Worm (Caenorhabditis elegans): ENCODE measurements around the gene T24D5.6.
A peak's percentile ranks its signal among the peaks of the same experiment; 100 is the strongest.

Gene T24D5.6

DNA sequence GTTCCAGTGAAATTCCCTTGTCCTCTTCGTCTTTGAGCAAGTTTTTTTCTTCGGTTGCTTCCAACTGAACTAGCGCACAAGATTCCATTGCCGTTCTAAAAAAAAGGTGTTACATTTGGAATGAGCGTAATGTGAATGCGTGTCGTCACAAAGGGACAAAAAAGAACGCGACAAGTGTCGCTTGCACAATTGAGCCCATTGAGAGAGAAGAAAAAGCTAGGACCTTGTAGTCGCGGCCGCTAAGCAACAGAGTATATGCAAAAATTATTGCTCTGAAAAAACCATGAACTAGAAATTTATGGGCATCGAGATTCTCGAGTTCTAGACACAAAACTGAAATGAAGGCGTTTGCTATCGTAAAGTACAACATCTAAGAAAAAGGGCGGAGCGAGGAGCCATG lies 17.1 kb upstream of the T24D5.6 start, which contains the start of gene T24D5.2:
Gene T24D5.2 (minus strand): TSS at position 101 of the 400 bp plus-strand sequence.
- no peak for TF ChIP-seq zip-4 (GFP tag; optimal IDR thresholded peaks at IDR 0.05)
- TF ChIP-seq F16B12.6 (tag; optimal IDR thresholded peaks at IDR 0.05), result no peak
- no peak for TF ChIP-seq efl-3 (GFP tag; optimal IDR thresholded peaks at IDR 0.05)
- TF ChIP-seq lin-13 (GFP tag; optimal IDR thresholded peaks at IDR 0.05), result no peak
- TF ChIP-seq mep-1 (tag; optimal IDR thresholded peaks at IDR 0.05), result no peak
- TF ChIP-seq unc-62 (GFP tag; optimal IDR thresholded peaks at IDR 0.05), result no peak
- TF ChIP-seq jun-1 (tag; optimal IDR thresholded peaks at IDR 0.05), result no peak
- no peak for TF ChIP-seq tlp-1 (tag; optimal IDR thresholded peaks at IDR 0.05)
- TF ChIP-seq unc-98 (GFP tag; IDR thresholded peaks at IDR 0.05), result no peak
- no peak for TF ChIP-seq snu-23 (GFP tag; optimal IDR thresholded peaks at IDR 0.05)
- no peak for TF ChIP-seq zag-1 (tag; optimal IDR thresholded peaks at IDR 0.05)
- TF ChIP-seq lin-14 (GFP tag; optimal IDR thresholded peaks at IDR 0.05), result no peak

DNA sequence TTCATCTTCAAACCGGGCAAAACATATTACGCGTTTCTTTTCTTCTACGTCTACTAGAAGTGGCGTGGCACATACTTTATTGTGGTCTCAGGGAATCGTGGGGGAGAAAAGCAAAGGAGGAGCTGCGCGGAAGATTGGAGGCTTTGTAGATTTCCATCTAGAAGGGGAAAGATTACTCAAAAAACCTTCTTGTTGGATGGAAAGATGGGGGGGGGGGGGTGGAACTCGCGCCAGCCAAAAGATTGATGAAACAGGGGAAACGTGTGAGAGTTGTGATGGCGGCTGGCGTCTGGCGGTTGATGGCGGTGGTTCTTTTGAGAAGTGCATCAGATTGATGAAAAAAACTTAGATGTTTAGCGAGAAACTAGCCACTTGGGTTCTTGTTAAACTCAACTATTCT lies 13.9 kb upstream of the T24D5.6 start:
- TF ChIP-seq zag-1 (tag; optimal IDR thresholded peaks at IDR 0.05), result no peak
- TF ChIP-seq lin-14 (GFP tag; optimal IDR thresholded peaks at IDR 0.05), result peak; percentile 2
- no peak for TF ChIP-seq nhr-71 (tag; optimal IDR thresholded peaks at IDR 0.05)
- TF ChIP-seq pax-3 (tag; optimal IDR thresholded peaks at IDR 0.05), result no peak
- TF ChIP-seq fkh-8 (tag; optimal IDR thresholded peaks at IDR 0.05), result no peak
- TF ChIP-seq fkh-10 (GFP tag; optimal IDR thresholded peaks at IDR 0.05), result peak; percentile 15

DNA sequence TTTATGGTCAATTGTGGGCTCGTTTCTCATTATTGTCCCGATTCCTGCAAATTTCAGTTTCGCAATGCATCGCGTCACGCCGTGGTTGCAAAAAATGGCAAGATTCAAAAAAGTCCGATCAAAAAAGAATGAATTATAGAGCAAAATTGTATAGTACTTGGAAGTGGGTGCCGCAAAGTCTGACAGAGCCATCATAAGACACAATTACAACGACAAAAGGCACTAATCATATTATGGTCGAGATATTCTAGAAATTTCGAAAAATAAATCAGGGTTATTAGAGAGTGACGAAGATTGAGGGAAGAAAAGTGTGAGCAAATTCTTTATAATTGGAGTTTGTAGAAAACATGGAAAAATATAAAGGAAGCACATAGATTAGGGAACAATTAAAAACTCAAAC lies 8.2 kb upstream of the T24D5.6 start:
- TF ChIP-seq ceh-8 (GFP tag; optimal IDR thresholded peaks at IDR 0.05) (peak; percentile 90), nhr-20 (tag; optimal IDR thresholded peaks at IDR 0.05) (no peak), isw-1 (GFP tag; IDR thresholded peaks at IDR 0.05) (no peak), efl-1 (optimal IDR thresholded peaks at IDR 0.05) (no peak), efl-1 (GFP tag; optimal IDR thresholded peaks at IDR 0.05 in 1 of 2) (no peak), dsc-1 (tag; optimal IDR thresholded peaks at IDR 0.05) (peak; percentile 61)

DNA sequence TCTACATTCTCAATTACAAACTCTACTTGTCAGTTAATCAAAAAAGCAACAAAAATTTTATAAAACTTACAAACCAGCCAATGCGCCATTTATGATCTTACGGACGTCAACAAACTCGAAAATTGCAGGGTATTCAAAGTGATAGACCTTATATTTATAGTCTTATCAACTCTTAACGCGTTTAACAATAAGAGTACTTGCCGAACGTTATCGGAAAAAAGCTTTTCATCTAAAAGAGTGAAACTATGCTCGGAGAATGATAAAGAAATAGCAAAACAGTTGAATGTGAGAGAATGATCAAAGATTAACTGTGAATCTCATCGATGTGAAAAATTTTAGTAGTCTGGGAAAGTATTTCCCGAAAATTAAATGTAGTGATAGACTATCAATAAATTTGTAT lies 7.5 kb upstream of the T24D5.6 start:
- no peak for TF ChIP-seq elt-3 (tag; optimal IDR thresholded peaks at IDR 0.05)
- TF ChIP-seq elt-2 (tag; optimal IDR thresholded peaks at IDR 0.05), result peak; percentile 80

DNA sequence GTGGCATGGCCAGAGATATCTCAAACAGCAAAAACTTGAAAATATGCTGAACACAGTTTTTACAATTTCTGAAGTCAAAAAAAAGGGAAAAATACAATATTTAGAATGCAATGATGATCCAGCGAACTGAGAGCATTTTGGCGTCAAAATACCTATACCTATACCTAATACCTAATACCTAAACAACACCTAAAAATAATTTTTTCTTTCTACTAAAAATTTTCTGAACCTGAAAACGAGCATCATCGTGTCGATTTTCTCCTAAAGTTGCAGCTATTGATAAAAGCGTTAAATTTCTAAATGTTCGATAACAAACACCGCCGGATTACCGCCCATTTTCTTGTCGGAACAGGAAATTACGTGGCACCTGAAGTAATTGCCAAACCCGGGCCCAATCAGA lies 6.6 kb upstream of the T24D5.6 start, which contains the start of gene T24D5.4:
Gene T24D5.4 (plus strand): TSS at position 301 of the 400 bp plus-strand sequence.
- TF ChIP-seq mdl-1 (tag; optimal IDR thresholded peaks at IDR 0.05), result no peak
- TF ChIP-seq C34B4.2 (tag; optimal IDR thresholded peaks at IDR 0.05), result no peak
- no peak for TF ChIP-seq efl-1 (optimal IDR thresholded peaks at IDR 0.05)
- TF ChIP-seq efl-1 (GFP tag; optimal IDR thresholded peaks at IDR 0.05 in 1 of 2), result peak in 1 of 2 experiments; percentile 72

DNA sequence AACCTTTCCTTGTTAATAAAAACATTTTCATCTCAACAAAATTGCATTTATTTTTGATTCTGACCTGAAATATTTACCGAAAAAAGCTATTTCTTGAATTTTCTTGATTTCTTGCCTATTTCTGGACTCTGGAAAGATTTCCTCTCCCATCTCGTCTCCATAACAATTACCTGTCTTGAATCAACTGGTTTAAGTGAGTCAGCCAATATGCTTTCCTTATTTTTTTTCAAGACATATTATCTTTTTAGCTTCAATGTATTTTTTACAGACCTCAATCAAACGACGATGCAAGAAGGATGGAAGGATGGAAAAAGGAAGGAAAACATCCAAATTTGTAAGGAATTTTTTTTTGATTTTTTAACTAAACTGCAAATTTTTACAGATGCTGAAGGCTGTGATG lies 811 bp upstream of the T24D5.6 start:
- no peak for TF ChIP-seq sox-4 (tag; optimal IDR thresholded peaks at IDR 0.05)
- no peak for TF ChIP-seq unc-62 (GFP tag; optimal IDR thresholded peaks at IDR 0.05)
- no peak for TF ChIP-seq tbx-2 (tag; optimal IDR thresholded peaks at IDR 0.05)
- no peak for TF ChIP-seq blmp-1 (tag; optimal IDR thresholded peaks at IDR 0.05)
- TF ChIP-seq nhr-11 (tag; optimal IDR thresholded peaks at IDR 0.05), result no peak
- no peak for TF ChIP-seq nhr-90 (tag; optimal IDR thresholded peaks at IDR 0.05; ENCODE audit: poor library complexity)
- no peak for TF ChIP-seq lin-35 (GFP tag; optimal IDR thresholded peaks at IDR 0.05)
- TF ChIP-seq elt-2 (tag; optimal IDR thresholded peaks at IDR 0.05), result no peak
- TF ChIP-seq F16B12.6 (tag; optimal IDR thresholded peaks at IDR 0.05), result no peak
- TF ChIP-seq ets-5 (GFP tag; IDR thresholded peaks at IDR 0.05), result no peak
- TF ChIP-seq ceh-63 (GFP tag; optimal IDR thresholded peaks at IDR 0.05), result no peak
- no peak for TF ChIP-seq nhr-71 (tag; optimal IDR thresholded peaks at IDR 0.05)
- no peak for TF ChIP-seq irx-1 (tag; optimal IDR thresholded peaks at IDR 0.05)
